In the genomic region with DNA sequence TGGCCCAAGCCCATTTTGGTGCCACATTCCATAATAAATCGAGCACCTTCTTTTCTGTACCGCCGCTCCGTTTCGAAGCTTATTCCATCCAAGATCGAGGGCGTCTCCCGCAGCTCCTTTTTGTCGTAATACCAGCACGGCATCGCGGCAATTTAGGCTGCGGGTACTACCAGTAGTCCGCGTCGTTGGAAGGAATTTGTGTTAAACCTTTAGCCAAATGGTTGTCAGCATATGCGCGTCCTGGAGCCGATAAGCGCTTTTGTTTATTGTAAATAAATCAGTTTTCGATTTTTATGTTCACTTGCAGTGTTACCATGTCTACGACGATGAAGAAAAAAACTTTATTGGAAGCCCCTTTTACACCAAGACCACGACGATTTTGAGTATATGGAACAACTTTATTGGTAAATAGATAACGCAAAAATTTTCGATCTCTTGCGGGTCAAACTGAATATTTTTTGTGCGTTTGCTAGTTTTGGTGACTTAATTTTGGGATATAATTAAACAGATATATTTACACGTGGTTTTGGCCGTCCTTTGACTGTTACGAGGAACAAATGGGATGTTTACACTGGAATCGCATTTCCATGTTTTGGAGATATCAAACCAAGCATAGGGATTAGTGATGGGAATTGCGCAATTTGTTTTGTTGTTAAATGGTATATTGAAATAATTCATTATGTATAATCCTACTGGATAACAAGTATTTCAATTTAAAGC, we compare ENCODE assay signal across 1 fruit fly cellular context.
TF ChIP-seq lines count a peak whose summit lies in the region.

A gene (minus strand): TSS at position 562 of the 720 bp plus-strand sequence.

TF ChIP-seq in whole organism, embryonic, 481 proteins besides CTCF, POLR2A, EP300 and RAD21 (continued from another document):
- no peak for TF ChIP-seq CG12155 (GFP tag; optimal IDR thresholded peaks at IDR 0.05; lab: Kevin White, UChicago)
- TF ChIP-seq CG6683 (GFP tag; optimal IDR thresholded peaks at IDR 0.05; lab: Kevin White, UChicago), result no peak
- peak; percentile 3 for TF ChIP-seq Xbp1 (GFP tag; optimal IDR thresholded peaks at IDR 0.05; lab: Kevin White, UChicago)
- TF ChIP-seq CG2889 (GFP tag; IDR thresholded peaks at IDR 0.05; lab: Robert Waterston, UW), result no peak
- peak; percentile 92 for TF ChIP-seq CG3995 (GFP tag; optimal IDR thresholded peaks at IDR 0.05; lab: Kevin White, UChicago)
- TF ChIP-seq dpn (GFP tag; optimal IDR thresholded peaks at IDR 0.05; lab: Kevin White, UChicago), result peak in 1 of 2 experiments; percentile 20
- TF ChIP-seq BEAF-32 (GFP tag; optimal IDR thresholded peaks at IDR 0.05; lab: Kevin White, UChicago), result peak; percentile 59
- no peak for TF ChIP-seq fru (optimal IDR thresholded peaks at IDR 0.05; lab: Kevin White, UChicago)
- no peak for TF ChIP-seq CG8944 (GFP tag; optimal IDR thresholded peaks at IDR 0.05; lab: Kevin White, UChicago)
- peak; percentile 88 for TF ChIP-seq dm (GFP tag; optimal IDR thresholded peaks at IDR 0.05; lab: Kevin White, UChicago)
- no peak for TF ChIP-seq ase (GFP tag; IDR thresholded peaks at IDR 0.05; lab: Robert Waterston, UW)
- 0 out of 3 replicates have a peak, but pooled peaks have one; percentile 14 for TF ChIP-seq HLH4C (GFP tag; IDR thresholded peaks at IDR 0.05; lab: Robert Waterston, UW; ENCODE audit: partially characterized antibody)
- no peak for TF ChIP-seq twi (tag; optimal IDR thresholded peaks at IDR 0.05; lab: Kevin White, UChicago)
- peak; percentile 45 for TF ChIP-seq Sin3A (optimal IDR thresholded peaks at IDR 0.05; lab: Kevin White, UChicago)
- TF ChIP-seq CG30020 (tag; optimal IDR thresholded peaks at IDR 0.05; lab: Kevin White, UChicago), result peak; percentile 98
- TF ChIP-seq CG12391 (tag; optimal IDR thresholded peaks at IDR 0.05; lab: Kevin White, UChicago), result peak; percentile 10
- peak; percentile 27 for TF ChIP-seq sqz (GFP tag; optimal IDR thresholded peaks at IDR 0.05; lab: Kevin White, UChicago)
- TF ChIP-seq sd (tag; optimal IDR thresholded peaks at IDR 0.05; lab: Kevin White, UChicago), result no peak
- peak; percentile 64 for TF ChIP-seq gfzf (GFP tag; optimal IDR thresholded peaks at IDR 0.05; lab: Kevin White, UChicago)
- TF ChIP-seq stwl (tag; optimal IDR thresholded peaks at IDR 0.05; lab: Kevin White, UChicago), result peak; percentile 11
- TF ChIP-seq Oli (tag; optimal IDR thresholded peaks at IDR 0.05; lab: Kevin White, UChicago), result peak; percentile 20
- TF ChIP-seq HmgD (GFP tag; optimal IDR thresholded peaks at IDR 0.05; lab: Kevin White, UChicago), result no peak
- peak; percentile 16 for TF ChIP-seq trem (tag; optimal IDR thresholded peaks at IDR 0.05; lab: Kevin White, UChicago)
- TF ChIP-seq CG9609 (GFP tag; optimal IDR thresholded peaks at IDR 0.05; lab: Kevin White, UChicago), result peak; percentile 20
- peak; percentile 26 for TF ChIP-seq Lhr (GFP tag; optimal IDR thresholded peaks at IDR 0.05; lab: Kevin White, UChicago)
- TF ChIP-seq sens-2 (GFP tag; IDR thresholded peaks at IDR 0.05; lab: Robert Waterston, UW), result no peak
- TF ChIP-seq yki (optimal IDR thresholded peaks at IDR 0.05; lab: Kevin White, UChicago), result no peak
- peak; percentile 30; the same call in 1 of the 2 replicates for TF ChIP-seq Ptx1 (GFP tag; IDR thresholded peaks at IDR 0.05; lab: Robert Waterston, UW)
- TF ChIP-seq slbo (GFP tag; IDR thresholded peaks at IDR 0.05; lab: Robert Waterston, UW), result peak; percentile 35; the same call in 1 of the 2 replicates
- peak; percentile 9 for TF ChIP-seq shn (GFP tag; optimal IDR thresholded peaks at IDR 0.05; lab: Kevin White, UChicago)
- TF ChIP-seq CrebB (tag; optimal IDR thresholded peaks at IDR 0.05; lab: Kevin White, UChicago), result no peak
- TF ChIP-seq Dip3 (GFP tag; optimal IDR thresholded peaks at IDR 0.05; lab: Kevin White, UChicago), result peak; percentile 4
- peak; percentile 18 for TF ChIP-seq bcd (GFP tag; optimal IDR thresholded peaks at IDR 0.05; lab: Kevin White, UChicago)
- peak; percentile 21 for TF ChIP-seq CG2712 (tag; optimal IDR thresholded peaks at IDR 0.05; lab: Kevin White, UChicago)
- peak; percentile 3 for TF ChIP-seq CG8089 (GFP tag; optimal IDR thresholded peaks at IDR 0.05; lab: Kevin White, UChicago)
- peak; percentile 18 for TF ChIP-seq sug (tag; optimal IDR thresholded peaks at IDR 0.05; lab: Kevin White, UChicago)
- no peak for TF ChIP-seq org-1 (GFP tag; optimal IDR thresholded peaks at IDR 0.05; lab: Kevin White, UChicago)
- TF ChIP-seq CG15514 (GFP tag; optimal IDR thresholded peaks at IDR 0.05; lab: Kevin White, UChicago), result peak; percentile 32
- peak; percentile 24 for TF ChIP-seq Hr3 (GFP tag; optimal IDR thresholded peaks at IDR 0.05; lab: Kevin White, UChicago)
- TF ChIP-seq Xrp1 (GFP tag; IDR thresholded peaks at IDR 0.05; lab: Robert Waterston, UW), result 0 out of 2 replicates have a peak, but pooled peaks have one; percentile 19
- TF ChIP-seq ara (GFP tag; IDR thresholded peaks at IDR 0.05; lab: Robert Waterston, UW), result no peak
- TF ChIP-seq pzg (GFP tag; optimal IDR thresholded peaks at IDR 0.05; lab: Kevin White, UChicago), result peak; percentile 34
- TF ChIP-seq pfk (GFP tag; optimal IDR thresholded peaks at IDR 0.05; lab: Kevin White, UChicago), result peak; percentile 38
- peak; percentile 38 for TF ChIP-seq CG12659 (GFP tag; optimal IDR thresholded peaks at IDR 0.05; lab: Kevin White, UChicago)
- TF ChIP-seq gcm2 (GFP tag; optimal IDR thresholded peaks at IDR 0.05; lab: Kevin White, UChicago), result no peak
- TF ChIP-seq lbe (GFP tag; optimal IDR thresholded peaks at IDR 0.05; lab: Kevin White, UChicago), result no peak
- TF ChIP-seq CG17361 (GFP tag; IDR thresholded peaks at IDR 0.05; lab: Robert Waterston, UW), result 0 out of 3 replicates have a peak, but pooled peaks have one; percentile 38
- 0 out of 2 replicates have a peak, but pooled peaks have one; percentile 32 for TF ChIP-seq CG14441 (GFP tag; IDR thresholded peaks at IDR 0.05; lab: Robert Waterston, UW)
- TF ChIP-seq Atf3 (GFP tag; optimal IDR thresholded peaks at IDR 0.05; lab: Kevin White, UChicago), result peak; percentile 8
- peak; percentile 9 for TF ChIP-seq jumu (GFP tag; optimal IDR thresholded peaks at IDR 0.05; lab: Kevin White, UChicago)
- no peak for TF ChIP-seq Side (GFP tag; optimal IDR thresholded peaks at IDR 0.05; lab: Kevin White, UChicago)
- no peak for TF ChIP-seq pita (GFP tag; optimal IDR thresholded peaks at IDR 0.05; lab: Kevin White, UChicago)
- TF ChIP-seq Hmx (GFP tag; optimal IDR thresholded peaks at IDR 0.05; lab: Kevin White, UChicago), result no peak
- peak; percentile 1 for TF ChIP-seq CG17829 (tag; optimal IDR thresholded peaks at IDR 0.05; lab: Kevin White, UChicago)
- TF ChIP-seq CG7357 (GFP tag; IDR thresholded peaks at IDR 0.05; lab: Robert Waterston, UW), result peak; percentile 95
- peak; percentile 83 for TF ChIP-seq Med (GFP tag; lab: Kevin White, UChicago)
- peak; percentile 84 for TF ChIP-seq row (GFP tag; IDR thresholded peaks at IDR 0.05; lab: Robert Waterston, UW)
- peak; percentile 98 for TF ChIP-seq CG17802 (tag; optimal IDR thresholded peaks at IDR 0.05; lab: Kevin White, UChicago)
- peak; percentile 51 for TF ChIP-seq wek (GFP tag; optimal IDR thresholded peaks at IDR 0.05; lab: Kevin White, UChicago)
- TF ChIP-seq CG10654 (GFP tag; optimal IDR thresholded peaks at IDR 0.05; lab: Kevin White, UChicago), result no peak
- TF ChIP-seq CG6689 (GFP tag; IDR thresholded peaks at IDR 0.05; lab: Robert Waterston, UW), result 0 out of 2 replicates have a peak, but pooled peaks have one; percentile 6
- TF ChIP-seq CG4854 (GFP tag; optimal IDR thresholded peaks at IDR 0.05; lab: Kevin White, UChicago), result no peak
- no peak for TF ChIP-seq dimm (GFP tag; IDR thresholded peaks at IDR 0.05; lab: Robert Waterston, UW)
- TF ChIP-seq MBD-R2 (GFP tag; IDR thresholded peaks at IDR 0.05; lab: Robert Waterston, UW), result peak; percentile 53; the same call in 1 of the 2 replicates
- TF ChIP-seq D19B (GFP tag; optimal IDR thresholded peaks at IDR 0.05; lab: Kevin White, UChicago), result no peak
- TF ChIP-seq CG2116 (GFP tag; optimal IDR thresholded peaks at IDR 0.05; lab: Kevin White, UChicago), result peak; percentile 22
